Worm (Caenorhabditis elegans) whole organism, early embryonic: ENCODE measurements around the gene lec-1.

Source experiments
- B0310.2 ChIP-seq: sonication (generic microtip); optimal IDR thresholded peaks from 2 replicates; lab custom pipeline; 2016; ENCODE audit warnings: mild to moderate bottlenecking, missing genetic modification characterization, missing compliant biosample characterization
- F13C5.2 ChIP-seq: sonication (generic microtip); optimal IDR thresholded peaks from 2 replicates; lab custom pipeline; 2017; ENCODE audit warnings: mild to moderate bottlenecking, missing genetic modification characterization, inconsistent platforms, missing compliant biosample characterization
- aly-1 ChIP-seq: sonication (generic microtip); optimal IDR thresholded peaks from 2 replicates; lab custom pipeline; 2016; ENCODE audit warnings: missing genetic modification characterization, missing compliant biosample characterization
- ama-1 ChIP-seq: fragments of 150-350 bp; optimal IDR thresholded peaks from 2 replicates; lab custom pipeline; 2014
- ceh-13 ChIP-seq: fragments of 200-800 bp; sonication (Bioruptor generic); optimal IDR thresholded peaks from 2 replicates; lab custom pipeline; 2018; ENCODE audit warnings: mild to moderate bottlenecking, missing genetic modification characterization, missing compliant biosample characterization
- ceh-36 ChIP-seq: sonication (generic microtip); optimal IDR thresholded peaks from 2 replicates; lab custom pipeline; 2016; ENCODE audit warnings: missing genetic modification characterization, inconsistent platforms, missing compliant biosample characterization
- ets-7 ChIP-seq: sonication (generic microtip); optimal IDR thresholded peaks from 2 replicates; lab custom pipeline; 2016; ENCODE audit warnings: missing genotype, missing genetic modification characterization, missing compliant biosample characterization
- flt-1 ChIP-seq: fragments of 200-800 bp; sonication (Bioruptor generic); IDR thresholded peaks from 2 replicates; pipeline ENCODE4 v1.3.6; 2022; ENCODE audit warnings: missing genetic modification characterization, missing compliant biosample characterization
- hmbx-1 ChIP-seq: sonication (generic microtip); optimal IDR thresholded peaks from 2 replicates; lab custom pipeline; 2016; ENCODE audit warnings: mild to moderate bottlenecking, missing genetic modification characterization, missing compliant biosample characterization
- hmg-4 ChIP-seq: fragments of 200-800 bp; sonication (Bioruptor generic); optimal IDR thresholded peaks from 2 replicates; lab custom pipeline; 2018; ENCODE audit warnings: mild to moderate bottlenecking, missing genetic modification characterization, missing compliant biosample characterization
- hnd-1 ChIP-seq: sonication (generic microtip); optimal IDR thresholded peaks from 2 replicates; lab custom pipeline; 2016; ENCODE audit warnings: missing genetic modification characterization, missing compliant biosample characterization
- pes-1 ChIP-seq: fragments of 200-800 bp; sonication (Bioruptor generic); IDR thresholded peaks from 2 replicates; pipeline ENCODE4 v1.3.6; 2022; ENCODE audit warnings: missing genetic modification reagents, missing genetic modification characterization, missing compliant biosample characterization
- scrt-1 ChIP-seq: fragments of 200-800 bp; sonication (Bioruptor generic); IDR thresholded peaks from 2 replicates; pipeline ENCODE4 v1.3.6; 2022; ENCODE audit warnings: missing genetic modification characterization, missing compliant biosample characterization
- sea-1 ChIP-seq: fragments of 200-800 bp; sonication (Bioruptor generic); conservative IDR thresholded peaks from 2 replicates; pipeline ENCODE4 v1.3.6; 2022; ENCODE audit warnings: missing genetic modification characterization, missing compliant biosample characterization
- tbx-11 ChIP-seq: fragments of 200-800 bp; sonication (Bioruptor generic); IDR thresholded peaks from 2 replicates; pipeline ENCODE4 v1.3.6; 2022; ENCODE audit warnings: missing genetic modification characterization, missing compliant biosample characterization
- tbx-37 ChIP-seq: fragments of 200-800 bp; sonication (Bioruptor generic); conservative IDR thresholded peaks from 2 replicates; pipeline ENCODE4 v1.3.6; 2022; ENCODE audit warnings: missing genetic modification reagents, missing genetic modification characterization, missing compliant biosample characterization
- tra-4 ChIP-seq: sonication (generic microtip); optimal IDR thresholded peaks from 2 replicates; lab custom pipeline; 2017; ENCODE audit warnings: missing genetic modification characterization, missing compliant biosample characterization

The lec-1 gene

DNA sequence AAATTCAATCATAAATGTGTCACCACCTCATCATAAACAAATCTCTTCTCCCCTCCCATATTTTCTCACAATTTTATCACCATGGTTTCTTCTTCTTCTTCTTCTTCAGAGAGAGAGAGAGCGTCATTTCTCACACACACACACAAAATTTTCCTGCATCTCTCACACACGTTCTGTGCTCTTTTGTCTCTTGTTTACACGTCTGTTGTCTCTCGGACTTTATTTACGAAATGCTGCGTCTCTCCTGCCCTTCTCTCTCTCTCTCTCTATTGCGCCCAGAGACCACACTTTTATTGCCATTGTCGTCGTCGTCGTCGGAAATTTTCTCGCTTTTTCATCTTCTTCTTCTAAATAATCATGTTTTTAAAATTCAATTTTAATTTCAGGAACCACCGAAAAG, at the start of gene lec-1:
Gene lec-1, plus strand, starts transcription at position 387 of the 400 bp plus-strand sequence.
- no peak for TF ChIP-seq scrt-1
- TF ChIP-seq pes-1 (GFP tag; lab: Robert Waterston, UW), result no peak
- no peak for TF ChIP-seq ceh-36 (tag; lab: Kevin White, UChicago)
- TF ChIP-seq ets-7, result no peak
- TF ChIP-seq tbx-37 (GFP tag; lab: Robert Waterston, UW), result no peak
- no peak for TF ChIP-seq B0310.2
- no peak for TF ChIP-seq aly-1
- TF ChIP-seq hnd-1 (tag; lab: Kevin White, UChicago), result no peak
- no peak for TF ChIP-seq F13C5.2 (tag; lab: Kevin White, UChicago)
- no peak for TF ChIP-seq ceh-13 (GFP tag; lab: Kevin White, UChicago)
- TF ChIP-seq sea-1 (GFP tag; lab: Robert Waterston, UW), result no peak
- TF ChIP-seq hmbx-1 (tag; lab: Kevin White, UChicago), result no peak
- TF ChIP-seq tra-4 (tag; lab: Kevin White, UChicago), result no peak
- no peak for TF ChIP-seq flt-1 (GFP tag; lab: Robert Waterston, UW)
- TF ChIP-seq hmg-4 (GFP tag; lab: Kevin White, UChicago), result no peak
- TF ChIP-seq tbx-11 (GFP tag; lab: Robert Waterston, UW), result no peak
- no peak for TF ChIP-seq ama-1 (lab: Kevin White, UChicago)

DNA sequence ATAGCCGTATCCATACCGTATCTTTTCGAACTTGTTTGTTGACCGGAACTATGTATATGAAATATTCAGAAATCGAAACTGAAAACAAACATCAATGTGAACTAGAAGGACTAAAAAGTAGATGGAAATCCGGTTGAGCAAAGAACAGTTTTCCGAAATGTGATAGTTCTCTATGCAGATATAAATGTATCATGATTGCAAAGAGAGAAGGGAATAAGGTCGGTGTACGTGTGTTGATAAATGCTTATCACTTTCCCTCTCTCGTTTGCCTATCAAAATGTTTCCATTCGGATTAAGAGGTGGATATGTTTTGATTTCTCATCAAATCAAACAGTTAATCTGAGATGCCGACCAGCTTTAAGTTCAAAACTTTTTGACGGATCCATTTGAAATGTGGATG, 47.1 kb upstream of the lec-1 start:
- no peak for TF ChIP-seq sea-1 (GFP tag; lab: Robert Waterston, UW)
- TF ChIP-seq ceh-13 (GFP tag; lab: Kevin White, UChicago), result no peak
- TF ChIP-seq tbx-11 (GFP tag; lab: Robert Waterston, UW), result no peak
- TF ChIP-seq aly-1, result no peak
- TF ChIP-seq ets-7, result no peak
- TF ChIP-seq ceh-36 (tag; lab: Kevin White, UChicago), result no peak
- TF ChIP-seq ama-1 (lab: Kevin White, UChicago), result no peak
- TF ChIP-seq F13C5.2 (tag; lab: Kevin White, UChicago), result no peak
- no peak for TF ChIP-seq hnd-1 (tag; lab: Kevin White, UChicago)
- no peak for TF ChIP-seq tbx-37 (GFP tag; lab: Robert Waterston, UW)
- no peak for TF ChIP-seq hmbx-1 (tag; lab: Kevin White, UChicago)

ce11 chrII:13149965-13150364, 45.4 kb upstream of the lec-1 start:
- no peak for TF ChIP-seq pes-1 (GFP tag; lab: Robert Waterston, UW)
- no peak for TF ChIP-seq F13C5.2 (tag; lab: Kevin White, UChicago)
- TF ChIP-seq hmbx-1 (tag; lab: Kevin White, UChicago), result no peak
- TF ChIP-seq aly-1, result no peak
- no peak for TF ChIP-seq ceh-36 (tag; lab: Kevin White, UChicago)
- no peak for TF ChIP-seq B0310.2
- no peak for TF ChIP-seq ama-1 (lab: Kevin White, UChicago)
- no peak for TF ChIP-seq tbx-37 (GFP tag; lab: Robert Waterston, UW)
- no peak for TF ChIP-seq flt-1 (GFP tag; lab: Robert Waterston, UW)
- no peak for TF ChIP-seq tra-4 (tag; lab: Kevin White, UChicago)
- no peak for TF ChIP-seq hnd-1 (tag; lab: Kevin White, UChicago)

- no peak for TF ChIP-seq flt-1 (GFP tag; lab: Robert Waterston, UW)
- no peak for TF ChIP-seq ceh-13 (GFP tag; lab: Kevin White, UChicago)
- no peak for TF ChIP-seq ceh-36 (tag; lab: Kevin White, UChicago)
- TF ChIP-seq hmbx-1 (tag; lab: Kevin White, UChicago), result no peak
- no peak for TF ChIP-seq tbx-37 (GFP tag; lab: Robert Waterston, UW)
- TF ChIP-seq ets-7, result no peak
- no peak for TF ChIP-seq ama-1 (lab: Kevin White, UChicago)
- TF ChIP-seq hmg-4 (GFP tag; lab: Kevin White, UChicago), result no peak
- no peak for TF ChIP-seq B0310.2
- TF ChIP-seq aly-1, result no peak
Observed at ce11 chrII:13152409-13152808, 42.9 kb upstream of the lec-1 start.

ce11 chrII:13153299-13153698, 42.0 kb upstream of the lec-1 start, which contains the start of gene spe-18:
spe-18 (minus strand) TSS chrII:13153399.
- TF ChIP-seq hmg-4 (GFP tag; lab: Kevin White, UChicago) (no peak), sea-1 (GFP tag; lab: Robert Waterston, UW) (no peak), hmbx-1 (tag; lab: Kevin White, UChicago) (no peak), tra-4 (tag; lab: Kevin White, UChicago) (no peak), flt-1 (GFP tag; lab: Robert Waterston, UW) (no peak), aly-1 (no peak), F13C5.2 (tag; lab: Kevin White, UChicago) (no peak), tbx-37 (GFP tag; lab: Robert Waterston, UW) (no peak), scrt-1 (no peak), ets-7 (no peak), ceh-36 (tag; lab: Kevin White, UChicago) (no peak), pes-1 (GFP tag; lab: Robert Waterston, UW) (no peak)

DNA sequence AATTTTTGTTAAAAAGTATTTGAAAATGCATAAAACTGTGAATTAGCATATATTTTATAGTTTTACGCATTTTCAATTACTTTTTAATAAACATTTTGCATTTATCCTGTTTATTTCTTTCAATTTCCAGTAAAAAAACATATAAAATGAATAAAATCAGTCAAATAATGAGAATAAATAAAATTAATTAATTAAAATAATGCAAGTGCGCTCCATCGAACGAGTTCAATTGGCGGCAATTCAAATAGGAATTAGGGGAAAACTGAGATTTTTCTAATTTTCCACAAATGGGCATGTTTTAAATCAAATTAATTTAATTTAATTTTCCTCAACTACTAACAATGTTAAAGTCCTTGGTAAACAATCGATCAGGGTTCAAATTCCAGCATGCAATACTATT, 39.3 kb upstream of the lec-1 start:
- TF ChIP-seq ceh-13 (GFP tag; lab: Kevin White, UChicago), result no peak
- TF ChIP-seq hmbx-1 (tag; lab: Kevin White, UChicago), result no peak
- no peak for TF ChIP-seq pes-1 (GFP tag; lab: Robert Waterston, UW)
- TF ChIP-seq ceh-36 (tag; lab: Kevin White, UChicago), result no peak
- no peak for TF ChIP-seq flt-1 (GFP tag; lab: Robert Waterston, UW)
- TF ChIP-seq tra-4 (tag; lab: Kevin White, UChicago), result no peak
- no peak for TF ChIP-seq hmg-4 (GFP tag; lab: Kevin White, UChicago)

- TF ChIP-seq tbx-37 (GFP tag; lab: Robert Waterston, UW) (no peak), ceh-36 (tag; lab: Kevin White, UChicago) (no peak), pes-1 (GFP tag; lab: Robert Waterston, UW) (0 out of 2 replicates have a peak, but pooled peaks have one; percentile 23)
Observed at ce11 chrII:13156971-13157370, 38.4 kb upstream of the lec-1 start, which contains the start of the genes hpr-17 and F32A11.1. hpr-17 (minus strand) TSS chrII:13157047. F32A11.1 (plus strand) TSS chrII:13157329.
